Worm (Caenorhabditis elegans) whole organism, L1 larva: ENCODE results near the gene Y42H9AR.4.

ENCODE experiments used
- elt-2 ChIP-seq: sonication (generic microtip); optimal IDR thresholded peaks from 2 replicates; lab custom pipeline; 2016; ENCODE audit warnings: missing genetic modification characterization, mild to moderate bottlenecking, inconsistent platforms, missing compliant biosample characterization, missing genetic modification reagents
- ets-5 ChIP-seq: fragments of 200-800 bp; sonication (Bioruptor generic); IDR thresholded peaks from 2 replicates; pipeline ENCODE4 v1.3.6; 2022; ENCODE audit warnings: missing genetic modification characterization, missing compliant biosample characterization
- nhr-20 ChIP-seq: sonication (generic microtip); optimal IDR thresholded peaks from 2 replicates; lab custom pipeline; 2016; ENCODE audit warnings: mild to moderate bottlenecking, missing genetic modification characterization, missing compliant biosample characterization
- nhr-84 ChIP-seq: sonication (generic microtip); optimal IDR thresholded peaks from 2 replicates; lab custom pipeline; 2017; ENCODE audit warnings: missing biosample characterization, missing genetic modification characterization
- pax-3 ChIP-seq: fragments of 200-800 bp; sonication (Bioruptor generic); optimal IDR thresholded peaks from 2 replicates; lab custom pipeline; 2018; ENCODE audit warnings: mild to moderate bottlenecking, missing genetic modification characterization, moderate library complexity, missing compliant biosample characterization
- sptf-1 ChIP-seq: fragments of 150-350 bp; optimal IDR thresholded peaks from 2 replicates; lab custom pipeline; 2014; ENCODE audit warnings: missing biosample characterization, missing genetic modification characterization
- unc-62 ChIP-seq: fragments of 150-350 bp; optimal IDR thresholded peaks from 2 replicates; lab custom pipeline; 2014; ENCODE audit warnings: missing biosample characterization, missing genetic modification reagents, missing genetic modification characterization
- zip-4 ChIP-seq: fragments of 200-800 bp; sonication (Bioruptor generic); optimal IDR thresholded peaks from 2 replicates; lab custom pipeline; 2018; ENCODE audit warnings: mild to moderate bottlenecking, missing genetic modification characterization, moderate library complexity, missing compliant biosample characterization

DNA sequence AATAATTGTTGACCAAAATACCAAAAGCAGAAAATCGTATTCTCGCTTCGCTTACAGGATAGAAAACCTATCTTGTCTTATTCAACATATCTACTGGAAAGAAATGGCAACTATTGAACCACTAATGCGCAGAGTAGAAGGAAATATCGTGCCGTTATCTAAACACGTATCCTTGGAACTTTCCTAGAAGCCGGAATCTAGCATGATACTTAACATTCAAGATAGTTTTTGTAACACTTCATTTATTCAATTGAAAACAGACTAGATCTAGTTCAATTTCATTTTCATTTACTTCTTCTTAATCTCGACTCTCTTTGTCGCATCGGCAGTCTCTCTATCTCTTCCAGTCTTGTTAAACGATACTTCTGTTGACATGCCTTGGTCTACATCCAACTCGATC lies 42.9 kb upstream of the Y42H9AR.4 start:
- TF ChIP-seq zip-4 (GFP tag; lab: Kevin White, UChicago) (no peak), nhr-20 (tag; lab: Kevin White, UChicago) (no peak), ets-5 (no peak), sptf-1 (tag; lab: Kevin White, UChicago) (no peak), unc-62 (no peak), elt-2 (tag; lab: Kevin White, UChicago) (no peak), nhr-84 (no peak), pax-3 (tag; lab: Kevin White, UChicago) (no peak)
